Worm (Caenorhabditis elegans) whole organism, L3 larva: ENCODE data around the gene pho-7.

Experiments used
- R02D3.7 ChIP-seq: fragments of 150-350 bp; optimal IDR thresholded peaks from 2 replicates; lab custom pipeline; 2014; ENCODE audit warnings: missing biosample characterization, missing genetic modification characterization
- ZK546.5 ChIP-seq: sonication (generic microtip); optimal IDR thresholded peaks from 2 replicates; lab custom pipeline; 2017; ENCODE audit warnings: missing biosample characterization, missing genetic modification characterization
- aly-2 ChIP-seq: fragments of 150-350 bp; optimal IDR thresholded peaks from 2 replicates; lab custom pipeline; 2014; ENCODE audit warnings: missing biosample characterization, missing genetic modification characterization
- ama-1 ChIP-seq: fragments of 150-350 bp; optimal IDR thresholded peaks from 2 replicates; lab custom pipeline; 2018
- ceh-16 ChIP-seq: sonication (generic microtip); optimal IDR thresholded peaks from 2 replicates; lab custom pipeline; 2017; ENCODE audit warnings: missing biosample characterization, missing genetic modification characterization
- ceh-28 ChIP-seq: fragments of 150-350 bp; optimal IDR thresholded peaks from 2 replicates; lab custom pipeline; 2014; ENCODE audit warnings: missing biosample characterization, missing genetic modification reagents, missing genetic modification characterization
- ceh-82 ChIP-seq: fragments of 150-350 bp; optimal IDR thresholded peaks from 2 replicates; lab custom pipeline; 2014; ENCODE audit warnings: missing biosample characterization, missing genetic modification characterization
- ceh-9 ChIP-seq: sonication (generic microtip); optimal IDR thresholded peaks from 2 replicates; lab custom pipeline; 2018; ENCODE audit warnings: missing biosample characterization, missing genetic modification characterization
- daf-12 ChIP-seq: fragments of 150-350 bp; optimal IDR thresholded peaks from 2 replicates; lab custom pipeline; 2014; ENCODE audit warnings: missing biosample characterization, missing genetic modification reagents, missing genetic modification characterization
- egl-27 ChIP-seq: sonication (generic microtip); optimal IDR thresholded peaks from 4 replicates; lab custom pipeline; 2017; ENCODE audit warnings: missing biosample characterization, missing genetic modification reagents, missing genetic modification characterization
- egl-5 ChIP-seq: fragments of 150-350 bp; optimal IDR thresholded peaks from 2 replicates; lab custom pipeline; 2017; ENCODE audit warnings: missing biosample characterization, missing genetic modification reagents, missing genetic modification characterization, inconsistent platforms
- elt-1 ChIP-seq: fragments of 150-350 bp; optimal IDR thresholded peaks from 2 replicates; lab custom pipeline; 2014; ENCODE audit warnings: missing biosample characterization, missing genetic modification characterization
- elt-2 ChIP-seq: sonication (generic microtip); optimal IDR thresholded peaks from 2 replicates; lab custom pipeline; 2016; ENCODE audit warnings: missing genetic modification reagents, mild to moderate bottlenecking, missing genetic modification characterization, missing compliant biosample characterization
- elt-3 ChIP-seq, 3 experiments: fragments of 150-350 bp in 1 of 3; sonication (generic microtip) in 2 of 3; optimal IDR thresholded peaks; 2 replicates in 2 of 3; 4 replicates in 1 of 3; lab custom pipeline; 2014 to 2017; ENCODE audit warnings: missing biosample characterization in 3 of 3, missing genetic modification characterization in 3 of 3
- eor-1 ChIP-seq, 2 experiments: fragments of 150-350 bp; optimal IDR thresholded peaks; 2 replicates each; lab custom pipeline; 2014 to 2018; ENCODE audit warnings: missing biosample characterization in 2 of 2, missing genetic modification characterization in 2 of 2
- fkh-10 ChIP-seq: sonication (generic microtip); optimal IDR thresholded peaks from 2 replicates; lab custom pipeline; 2017; ENCODE audit warnings: missing biosample characterization, missing genetic modification reagents, missing genetic modification characterization
- fkh-2 ChIP-seq: fragments of 150-350 bp; optimal IDR thresholded peaks from 2 replicates; lab custom pipeline; 2014; ENCODE audit warnings: missing biosample characterization, missing genetic modification reagents, missing genetic modification characterization
- fos-1 ChIP-seq: fragments of 150-350 bp; optimal IDR thresholded peaks from 2 replicates; lab custom pipeline; 2014; ENCODE audit warnings: missing biosample characterization, missing genetic modification characterization
- hmg-11 ChIP-seq: sonication (generic microtip); optimal IDR thresholded peaks from 2 replicates; lab custom pipeline; 2016; ENCODE audit warnings: missing genetic modification characterization, missing compliant biosample characterization
- jun-1 ChIP-seq: fragments of 150-350 bp; optimal IDR thresholded peaks from 2 replicates; lab custom pipeline; 2014; ENCODE audit warnings: missing biosample characterization, missing genetic modification reagents, missing genetic modification characterization
- lin-15B ChIP-seq: fragments of 150-350 bp; optimal IDR thresholded peaks from 2 replicates; lab custom pipeline; 2014; ENCODE audit warnings: missing biosample characterization, missing genetic modification characterization
- lin-39 ChIP-seq: fragments of 150-350 bp; optimal IDR thresholded peaks from 2 replicates; lab custom pipeline; 2018; ENCODE audit warnings: missing biosample characterization, missing genetic modification reagents, missing genetic modification characterization
- lsy-12 ChIP-seq: sonication (generic microtip); optimal IDR thresholded peaks from 2 replicates; lab custom pipeline; 2016; ENCODE audit warnings: mild to moderate bottlenecking, missing genetic modification characterization, missing compliant biosample characterization
- mdl-1 ChIP-seq: fragments of 150-350 bp; optimal IDR thresholded peaks from 2 replicates; lab custom pipeline; 2014; ENCODE audit warnings: missing biosample characterization, missing genetic modification characterization
- mml-1 ChIP-seq: fragments of 150-350 bp; sonication (generic microtip); optimal IDR thresholded peaks from 3 replicates; lab custom pipeline; 2014; ENCODE audit warnings: missing biosample characterization, missing genetic modification characterization
- nfya-1 ChIP-seq: sonication (generic microtip); optimal IDR thresholded peaks from 2 replicates; lab custom pipeline; 2017; ENCODE audit warnings: missing genetic modification characterization, mild to moderate bottlenecking, missing compliant biosample characterization, antibody characterized with exemption, moderate library complexity; ENCODE audit not compliant: insufficient read depth
- nhr-11 ChIP-seq: fragments of 150-350 bp; optimal IDR thresholded peaks from 2 replicates; lab custom pipeline; 2014; ENCODE audit warnings: missing biosample characterization, missing genetic modification characterization
- nhr-12 ChIP-seq: fragments of 150-350 bp; optimal IDR thresholded peaks from 2 replicates; lab custom pipeline; 2014; ENCODE audit warnings: missing biosample characterization, missing genetic modification characterization
- nhr-23 ChIP-seq: fragments of 150-350 bp; optimal IDR thresholded peaks from 2 replicates; lab custom pipeline; 2014; ENCODE audit warnings: missing biosample characterization, missing genetic modification reagents, missing genetic modification characterization
- nhr-237 ChIP-seq: fragments of 150-350 bp; optimal IDR thresholded peaks from 2 replicates; lab custom pipeline; 2014; ENCODE audit warnings: missing biosample characterization, missing genetic modification characterization
- nhr-25 ChIP-seq: sonication (generic microtip); optimal IDR thresholded peaks from 2 replicates; lab custom pipeline; 2017; ENCODE audit warnings: missing biosample characterization, missing genetic modification characterization
- nhr-28 ChIP-seq: fragments of 150-350 bp; optimal IDR thresholded peaks from 2 replicates; lab custom pipeline; 2014; ENCODE audit warnings: missing biosample characterization, missing genetic modification characterization
- nhr-43 ChIP-seq: sonication (generic microtip); optimal IDR thresholded peaks from 2 replicates; lab custom pipeline; 2016; ENCODE audit warnings: mild to moderate bottlenecking, missing genetic modification characterization, missing compliant biosample characterization; ENCODE audit not compliant: poor library complexity, severe bottlenecking
- nhr-67 ChIP-seq: fragments of 150-350 bp; optimal IDR thresholded peaks from 2 replicates; lab custom pipeline; 2014; ENCODE audit warnings: missing biosample characterization, missing genetic modification characterization
- nhr-76 ChIP-seq: fragments of 150-350 bp; sonication (generic microtip); optimal IDR thresholded peaks from 5 replicates; lab custom pipeline; 2014; ENCODE audit warnings: missing biosample characterization, missing genetic modification characterization
- nhr-77 ChIP-seq: fragments of 150-350 bp; optimal IDR thresholded peaks from 2 replicates; lab custom pipeline; 2014; ENCODE audit warnings: missing biosample characterization, missing genetic modification characterization
- pha-4 ChIP-seq: fragments of 150-350 bp; optimal IDR thresholded peaks from 2 replicates; lab custom pipeline; 2014; ENCODE audit warnings: missing biosample characterization, missing genetic modification reagents, missing genetic modification characterization
- pqm-1 ChIP-seq: fragments of 150-350 bp; optimal IDR thresholded peaks from 2 replicates; lab custom pipeline; 2017; ENCODE audit warnings: missing biosample characterization, missing genetic modification characterization, inconsistent platforms
- sea-2 ChIP-seq: fragments of 150-350 bp; sonication (generic microtip); optimal IDR thresholded peaks from 4 replicates; lab custom pipeline; 2014; ENCODE audit warnings: missing biosample characterization, missing genetic modification reagents, missing genetic modification characterization
- skn-1 ChIP-seq: fragments of 150-350 bp; optimal IDR thresholded peaks from 2 replicates; lab custom pipeline; 2014; ENCODE audit warnings: missing biosample characterization, missing genetic modification characterization
- snpc-4 ChIP-seq: fragments of 150-350 bp; optimal IDR thresholded peaks from 2 replicates; lab custom pipeline; 2014; ENCODE audit warnings: missing biosample characterization, missing genetic modification characterization
- tbx-2 ChIP-seq: sonication (generic microtip); optimal IDR thresholded peaks from 2 replicates; lab custom pipeline; 2016; ENCODE audit warnings: mild to moderate bottlenecking, missing genetic modification characterization, missing compliant biosample characterization
- unc-39 ChIP-seq: sonication (generic microtip); optimal IDR thresholded peaks from 4 replicates; lab custom pipeline; 2017; ENCODE audit warnings: missing biosample characterization, missing genetic modification characterization
- unc-62 ChIP-seq: fragments of 150-350 bp; sonication (generic microtip); optimal IDR thresholded peaks from 4 replicates; lab custom pipeline; 2014; ENCODE audit warnings: missing biosample characterization, missing genetic modification reagents, missing genetic modification characterization
- zag-1 ChIP-seq: fragments of 150-350 bp; optimal IDR thresholded peaks from 2 replicates; lab custom pipeline; 2014; ENCODE audit warnings: missing biosample characterization, missing genetic modification characterization
- ztf-11 ChIP-seq: fragments of 150-350 bp; optimal IDR thresholded peaks from 2 replicates; lab custom pipeline; 2014; ENCODE audit warnings: missing biosample characterization, missing genetic modification characterization
- ztf-4 ChIP-seq: fragments of 150-350 bp; optimal IDR thresholded peaks from 2 replicates; lab custom pipeline; 2014; ENCODE audit warnings: missing biosample characterization, missing genetic modification characterization

pho-7 gene

ce11 chrX:10965508-10965907, 24.4 kb upstream of the pho-7 start:
- TF ChIP-seq fkh-2 (tag; lab: Kevin White, UChicago) (no peak), pha-4 (tag; lab: Kevin White, UChicago) (no peak), snpc-4 (no peak), nhr-76 (tag; lab: Kevin White, UChicago) (no peak), ceh-82 (tag; lab: Kevin White, UChicago) (no peak)

- TF ChIP-seq nhr-11 (tag; lab: Kevin White, UChicago) (no peak), sea-2 (GFP tag; lab: Kevin White, UChicago) (no peak), elt-2 (tag; lab: Kevin White, UChicago) (peak; percentile 51), nhr-43 (tag; lab: Kevin White, UChicago) (peak; percentile 88), mdl-1 (tag; lab: Kevin White, UChicago) (no peak), unc-62 (GFP tag; lab: Kevin White, UChicago) (no peak), nfya-1 (tag; lab: Kevin White, UChicago) (no peak), lsy-12 (tag; lab: Kevin White, UChicago) (peak; percentile 65), nhr-28 (tag; lab: Kevin White, UChicago) (no peak), unc-39 (tag; lab: Kevin White, UChicago) (no peak), lin-15B (tag; lab: Kevin White, UChicago) (no peak), nhr-77 (no peak), elt-1 (tag; lab: Kevin White, UChicago) (no peak), jun-1 (tag; lab: Kevin White, UChicago) (peak; percentile 18), fkh-2 (tag; lab: Kevin White, UChicago) (no peak), snpc-4 (no peak), nhr-12 (tag; lab: Kevin White, UChicago) (no peak), mml-1 (tag; lab: Kevin White, UChicago) (no peak), R02D3.7 (tag; lab: Kevin White, UChicago) (no peak), pha-4 (tag; lab: Kevin White, UChicago) (no peak), daf-12 (no peak), hmg-11 (tag; lab: Kevin White, UChicago) (peak; percentile 17), nhr-67 (no peak), tbx-2 (tag; lab: Kevin White, UChicago) (peak; percentile 63), nhr-237 (tag; lab: Kevin White, UChicago) (no peak), skn-1 (tag; lab: Kevin White, UChicago) (peak; percentile 11), ztf-4 (peak; percentile 46), ZK546.5 (tag; lab: Kevin White, UChicago) (no peak), ceh-9 (tag; lab: Kevin White, UChicago) (no peak), nhr-76 (tag; lab: Kevin White, UChicago) (no peak), ceh-82 (tag; lab: Kevin White, UChicago) (peak; percentile 61), zag-1 (tag; lab: Kevin White, UChicago) (no peak), lin-39 (tag; lab: Kevin White, UChicago) (peak; percentile 53), ztf-11 (no peak), ceh-28 (tag; lab: Kevin White, UChicago) (no peak), fkh-10 (GFP tag; lab: Kevin White, UChicago) (no peak), fos-1 (tag; lab: Kevin White, UChicago) (no peak), pqm-1 (tag; lab: Kevin White, UChicago) (peak; percentile 31), ama-1 (lab: Kevin White, UChicago) (no peak), nhr-25 (tag; lab: Kevin White, UChicago) (peak; percentile 18), eor-1 (tag; optimal IDR thresholded peaks at IDR 0.05; lab: Kevin White, UChicago) (no peak), nhr-23 (no peak), aly-2 (tag; lab: Kevin White, UChicago) (no peak), ceh-16 (no peak), egl-27 (tag; lab: Kevin White, UChicago) (no peak), egl-5 (no peak), elt-3 (tag; optimal IDR thresholded peaks at IDR 0.05; lab: Kevin White, UChicago) (peak in 1 of 3 experiments; percentile 12)
- TF ChIP-seq, all 47 proteins: peak for 13
These were observed 22.4 kb upstream of the pho-7 start, which contains the start of gene nas-10 for ce11 chrX:10963453-10964046. nas-10 (minus strand) TSS chrX:10963503.
